ENCODE assay signal across 2 worm cellular contexts in genomic region chrV:9473924-9474323, ce11.
TF ChIP-seq lines count a peak whose summit lies in the region.

No protein-coding gene starts in this region.

TF ChIP-seq in whole organism, L1 larva, 84 proteins besides CTCF, POLR2A, EP300 and RAD21:
- no peak for TF ChIP-seq jun-1 (tag; optimal IDR thresholded peaks at IDR 0.05; lab: Kevin White, UChicago)
- TF ChIP-seq fkh-8 (tag; optimal IDR thresholded peaks at IDR 0.05; lab: Kevin White, UChicago), result peak; percentile 24
- TF ChIP-seq blmp-1 (tag; optimal IDR thresholded peaks at IDR 0.05; lab: Kevin White, UChicago), result peak; percentile 18
- TF ChIP-seq sox-4 (tag; optimal IDR thresholded peaks at IDR 0.05; lab: Kevin White, UChicago), result peak; percentile 19
- peak; percentile 66 for TF ChIP-seq dsc-1 (tag; optimal IDR thresholded peaks at IDR 0.05; lab: Kevin White, UChicago)
- TF ChIP-seq hlh-4 (tag; optimal IDR thresholded peaks at IDR 0.05; lab: Kevin White, UChicago), result no peak
- TF ChIP-seq nhr-47 (tag; optimal IDR thresholded peaks at IDR 0.05; lab: Kevin White, UChicago), result peak; percentile 60
- no peak for TF ChIP-seq skn-1 (tag; optimal IDR thresholded peaks at IDR 0.05; lab: Kevin White, UChicago)
- no peak for TF ChIP-seq vab-15 (tag; optimal IDR thresholded peaks at IDR 0.05; lab: Kevin White, UChicago)
- no peak for TF ChIP-seq ztf-11 (tag; optimal IDR thresholded peaks at IDR 0.05; lab: Kevin White, UChicago)
- peak; percentile 55 for TF ChIP-seq pax-3 (tag; optimal IDR thresholded peaks at IDR 0.05; lab: Kevin White, UChicago)
TF ChIP-seq in whole organism, L1 larva: peak in this region for 6.

TF ChIP-seq in whole organism, L2 larva, 48 proteins besides CTCF, POLR2A, EP300 and RAD21:
- peak; percentile 26 for TF ChIP-seq nhr-21 (tag; optimal IDR thresholded peaks at IDR 0.05; lab: Kevin White, UChicago)
- TF ChIP-seq sma-9 (GFP tag; optimal IDR thresholded peaks at IDR 0.05; lab: Kevin White, UChicago), result peak; percentile 30
- TF ChIP-seq sma-9 (tag; optimal IDR thresholded peaks at IDR 0.05; lab: Kevin White, UChicago), result no peak
- TF ChIP-seq nhr-25 (tag; optimal IDR thresholded peaks at IDR 0.05; lab: Kevin White, UChicago), result no peak
TF ChIP-seq in whole organism, L2 larva: peak in this region for 2.

Comparison
In these comparisons a context has a peak if more than half of its experiments do, and no peak if none do; other contexts are left out.
1. Of the 22 proteins assayed by ChIP-seq in both whole organism, L1 larva and whole organism, L2 larva: peak only in whole organism, L1 larva: blmp-1; only in whole organism, L2 larva: none; in both: none; in neither: 21.